Fruit fly (Drosophila melanogaster): Measurements from ENCODE around the gene CG13847.
A peak's percentile ranks its signal among the peaks of the same experiment; 100 is the strongest.

The CG13847 gene

dm6 chr3R:22421618-22422017, 14.3 kb downstream of the CG13847 start (continued):
- TF ChIP-seq pan (optimal IDR thresholded peaks at IDR 0.05) (no peak), pan (GFP tag; optimal IDR thresholded peaks at IDR 0.05 in 1 of 2, IDR thresholded peaks at IDR 0.05 in 1 of 2) (peak in 1 of 2 experiments; percentile 86), CG31224 (GFP tag; IDR thresholded peaks at IDR 0.05) (peak; percentile 54; the same call in 1 of the 2 replicates), H2.0 (GFP tag; IDR thresholded peaks at IDR 0.05) (peak; percentile 74), Dbx (GFP tag; IDR thresholded peaks at IDR 0.05) (peak; percentile 70; the same call in 2 of the 3 replicates), CG5180 (GFP tag; optimal IDR thresholded peaks at IDR 0.05) (no peak), tgo (GFP tag; IDR thresholded peaks at IDR 0.05) (peak; percentile 75), Scr (GFP tag; IDR thresholded peaks at IDR 0.05; ENCODE audit: partially characterized antibody) (no peak), sens-2 (GFP tag; IDR thresholded peaks at IDR 0.05) (no peak), Atf6 (GFP tag; IDR thresholded peaks at IDR 0.05) (peak; percentile 80), tup (GFP tag; optimal IDR thresholded peaks at IDR 0.05) (no peak), slp2 (GFP tag; optimal IDR thresholded peaks at IDR 0.05) (no peak), Meics (GFP tag; optimal IDR thresholded peaks at IDR 0.05) (peak; percentile 62), ci (GFP tag; IDR thresholded peaks at IDR 0.05) (peak; percentile 80), usp (GFP tag; optimal IDR thresholded peaks at IDR 0.05) (no peak), CG18599 (GFP tag; optimal IDR thresholded peaks at IDR 0.05) (peak; percentile 70), exex (tag; optimal IDR thresholded peaks at IDR 0.05) (no peak), tin (GFP tag; optimal IDR thresholded peaks at IDR 0.05) (peak; percentile 59), Ravus (GFP tag; IDR thresholded peaks at IDR 0.05) (peak; percentile 43), D19A (tag; optimal IDR thresholded peaks at IDR 0.05) (no peak), CG10565 (GFP tag; optimal IDR thresholded peaks at IDR 0.05) (no peak), Mes4 (GFP tag; optimal IDR thresholded peaks at IDR 0.05) (peak; percentile 26), CG11560 (tag; IDR thresholded peaks at IDR 0.05) (peak; percentile 65; the same call in 2 of the 3 replicates)

- TF ChIP-seq Ets65A (GFP tag) (no peak), Pdp1 (GFP tag; optimal IDR thresholded peaks at IDR 0.05) (peak in 1 of 2 experiments; percentile 55), CG15601 (tag; optimal IDR thresholded peaks at IDR 0.05) (peak; percentile 25), NC2α (GFP tag; optimal IDR thresholded peaks at IDR 0.05) (no peak), cg (GFP tag; optimal IDR thresholded peaks at IDR 0.05) (peak; percentile 73), CG7963 (GFP tag; IDR thresholded peaks at IDR 0.05; ENCODE audit: partially characterized antibody) (no peak), phol (tag; optimal IDR thresholded peaks at IDR 0.05) (peak; percentile 48), CG3838 (GFP tag; optimal IDR thresholded peaks at IDR 0.05) (no peak), ato (GFP tag; IDR thresholded peaks at IDR 0.05; ENCODE audit: partially characterized antibody) (no peak), CG9797 (GFP tag; optimal IDR thresholded peaks at IDR 0.05) (peak; percentile 97), Med (GFP tag) (peak; percentile 89), Drgx (GFP tag; IDR thresholded peaks at IDR 0.05) (no peak), ab (GFP tag; optimal IDR thresholded peaks at IDR 0.05) (no peak), gsb (GFP tag; IDR thresholded peaks at IDR 0.05) (no peak), Doc3 (GFP tag; IDR thresholded peaks at IDR 0.05; ENCODE audit: partially characterized antibody) (peak; percentile 41; the same call in 1 of the 3 replicates), CTCF (GFP tag; optimal IDR thresholded peaks at IDR 0.05) (peak; percentile 13), sna (GFP tag; IDR thresholded peaks at IDR 0.05; ENCODE audit: partially characterized antibody) (0 out of 2 replicates have a peak, but pooled peaks have one; percentile 28), pzg (GFP tag; optimal IDR thresholded peaks at IDR 0.05) (peak; percentile 96), CG10147 (GFP tag; optimal IDR thresholded peaks at IDR 0.05) (no peak), esg (GFP tag; conservative IDR thresholded peaks at IDR 0.05) (no peak), unc-4 (GFP tag; IDR thresholded peaks at IDR 0.05; ENCODE audit: partially characterized antibody) (0 out of 2 replicates have a peak, but pooled peaks have one; percentile 38), Lpt (GFP tag; optimal IDR thresholded peaks at IDR 0.05) (no peak), Side (GFP tag; optimal IDR thresholded peaks at IDR 0.05) (no peak), CG16813 (GFP tag; IDR thresholded peaks at IDR 0.05; ENCODE audit: partially characterized antibody) (no peak), CG17361 (GFP tag; IDR thresholded peaks at IDR 0.05) (no peak), CG12769 (tag; optimal IDR thresholded peaks at IDR 0.05) (no peak), otp (GFP tag; IDR thresholded peaks at IDR 0.05) (no peak), Hr51 (GFP tag; optimal IDR thresholded peaks at IDR 0.05) (no peak)
These were observed 15.0 kb downstream of the CG13847 start, which contains the start of the genes Nop56 and mats for dm6 chr3R:22420911-22421310. Nop56 (minus strand) TSS chr3R:22421068. mats (plus strand) TSS chr3R:22421161.

All from whole organism, embryonic.